Worm (Caenorhabditis elegans) whole organism, L4 larva: ENCODE measurements around the gene cest-24.
A peak's percentile ranks its signal among the peaks of the same experiment; 100 is the strongest.

Experiments
- T26A8.4 ChIP-seq: fragments of 200-800 bp; sonication (Bioruptor generic); IDR thresholded peaks from 2 replicates; pipeline ENCODE4 v1.3.6; 2022; ENCODE audit warnings: missing genetic modification characterization, missing compliant biosample characterization
- aha-1 ChIP-seq: fragments of 150-350 bp; peaks from one replicate; lab custom pipeline; 2014; ENCODE audit warnings: missing biosample characterization, missing genetic modification characterization
- arid-1 ChIP-seq: fragments of 200-800 bp; sonication (Bioruptor generic); conservative IDR thresholded peaks from 2 replicates; pipeline ENCODE4 v1.3.6; 2022; ENCODE audit warnings: missing genetic modification reagents, missing genetic modification characterization, missing compliant biosample characterization
- ceh-20 ChIP-seq: fragments of 200-800 bp; sonication (Bioruptor generic); IDR thresholded peaks from 2 replicates; pipeline ENCODE4 v1.3.6; 2022; ENCODE audit warnings: missing genetic modification reagents, missing genetic modification characterization, missing compliant biosample characterization
- ceh-44 ChIP-seq: fragments of 200-800 bp; sonication (Bioruptor generic); IDR thresholded peaks from 2 replicates; pipeline ENCODE4 v1.3.6; 2022; ENCODE audit warnings: missing genetic modification reagents, missing genetic modification characterization, missing compliant biosample characterization
- cey-2 ChIP-seq: sonication (generic microtip); optimal IDR thresholded peaks from 3 replicates; lab custom pipeline; 2017; ENCODE audit warnings: missing genetic modification characterization, mild to moderate bottlenecking, missing compliant biosample characterization, antibody characterized with exemption, borderline replicate concordance; ENCODE audit not compliant: insufficient read depth
- dmd-6 ChIP-seq: fragments of 200-800 bp; sonication (Bioruptor generic); IDR thresholded peaks from 2 replicates; pipeline ENCODE4 v1.3.6; 2022; ENCODE audit warnings: missing genetic modification reagents, missing genetic modification characterization, missing compliant biosample characterization
- fkh-10 ChIP-seq: fragments of 150-350 bp; optimal IDR thresholded peaks from 2 replicates; lab custom pipeline; 2014; ENCODE audit warnings: missing biosample characterization, missing genetic modification reagents, missing genetic modification characterization
- hlh-11 ChIP-seq: fragments of 200-800 bp; sonication (Bioruptor generic); optimal IDR thresholded peaks from 2 replicates; lab custom pipeline; 2018; ENCODE audit warnings: mild to moderate bottlenecking, missing genetic modification characterization, missing compliant biosample characterization
- hlh-30 ChIP-seq: sonication (generic microtip); optimal IDR thresholded peaks from 2 replicates; lab custom pipeline; 2017; ENCODE audit warnings: antibody characterized with exemption, mild to moderate bottlenecking, missing genetic modification characterization, missing compliant biosample characterization; ENCODE audit not compliant: insufficient read depth
- hmg-1.1 ChIP-seq: fragments of 200-800 bp; sonication (Bioruptor generic); IDR thresholded peaks from 2 replicates; pipeline ENCODE4 v1.3.6; 2022; ENCODE audit warnings: missing genetic modification reagents, missing genetic modification characterization, missing compliant biosample characterization
- lin-13 ChIP-seq: fragments of 150-350 bp; optimal IDR thresholded peaks from 2 replicates; lab custom pipeline; 2014; ENCODE audit warnings: missing biosample characterization, missing genetic modification reagents, missing genetic modification characterization
- lsy-2 ChIP-seq, 2 experiments: fragments of 150-350 bp in 1 of 2; sonication (generic microtip) in 1 of 2; optimal IDR thresholded peaks; 2 replicates each; lab custom pipeline; 2014 to 2017; ENCODE audit warnings: missing biosample characterization in 2 of 2, missing genetic modification characterization in 2 of 2
- madf-9 ChIP-seq: fragments of 200-800 bp; sonication (Bioruptor generic); conservative IDR thresholded peaks from 2 replicates; pipeline ENCODE4 v1.3.6; 2022; ENCODE audit warnings: missing genetic modification reagents, missing genetic modification characterization, missing compliant biosample characterization
- mdl-1 ChIP-seq, 2 experiments: fragments of 150-350 bp in 1 of 2; sonication (generic microtip) in 1 of 2; optimal IDR thresholded peaks; 2 replicates each; lab custom pipeline; 2014 to 2017; ENCODE audit warnings: missing biosample characterization in 2 of 2, missing genetic modification characterization in 2 of 2
- mdt-29 ChIP-seq: fragments of 200-800 bp; sonication (Bioruptor generic); IDR thresholded peaks from 2 replicates; pipeline ENCODE4 v1.3.6; 2022; ENCODE audit warnings: missing genetic modification reagents, missing genetic modification characterization, missing compliant biosample characterization
- nhr-25 ChIP-seq: sonication (generic microtip); optimal IDR thresholded peaks from 2 replicates; lab custom pipeline; 2017; ENCODE audit warnings: missing genetic modification characterization, mild to moderate bottlenecking, missing compliant biosample characterization, antibody characterized with exemption, moderate library complexity, borderline replicate concordance; ENCODE audit not compliant: insufficient read depth
- nhr-28 ChIP-seq: fragments of 150-350 bp; optimal IDR thresholded peaks from 2 replicates; lab custom pipeline; 2014; ENCODE audit warnings: missing biosample characterization, missing genetic modification characterization
- nhr-41 ChIP-seq: fragments of 200-800 bp; sonication (Bioruptor generic); IDR thresholded peaks from 2 replicates; pipeline ENCODE4 v1.3.6; 2022; ENCODE audit warnings: missing genetic modification reagents, missing genetic modification characterization, missing compliant biosample characterization
- nhr-6 ChIP-seq: fragments of 150-350 bp; optimal IDR thresholded peaks from 2 replicates; lab custom pipeline; 2014; ENCODE audit warnings: missing biosample characterization, missing genetic modification characterization
- pha-4 ChIP-seq, 2 experiments: fragments of 150-350 bp in 1 of 2; fragments of 200-800 bp in 1 of 2; sonication (Bioruptor generic) in 1 of 2; IDR thresholded peaks in 1 of 2; optimal IDR thresholded peaks in 1 of 2; 2 replicates each; pipeline versions ENCODE4 v1.3.6 to Lab custom; 2014 to 2022; ENCODE audit warnings: missing genetic modification characterization in 2 of 2, missing genetic modification reagents in 2 of 2, missing biosample characterization in 1 of 2, missing compliant biosample characterization in 1 of 2
- php-3 ChIP-seq: fragments of 200-800 bp; sonication (Bioruptor generic); IDR thresholded peaks from 2 replicates; pipeline ENCODE4 v1.3.6; 2022; ENCODE audit warnings: missing genetic modification reagents, missing genetic modification characterization, missing compliant biosample characterization
- tra-1 ChIP-seq: fragments of 200-800 bp; sonication (Bioruptor generic); IDR thresholded peaks from 2 replicates; pipeline ENCODE4 v1.3.6; 2022; ENCODE audit warnings: missing genetic modification reagents, missing genetic modification characterization, missing compliant biosample characterization
- unc-130 ChIP-seq: sonication (generic microtip); optimal IDR thresholded peaks from 2 replicates; lab custom pipeline; 2016; ENCODE audit warnings: missing genetic modification reagents, missing genetic modification characterization, missing compliant biosample characterization
- unc-62 ChIP-seq, 3 experiments: fragments of 150-350 bp in 1 of 3; sonication (generic microtip); optimal IDR thresholded peaks in 2 of 3; peaks in 1 of 3; 1 replicate in 1 of 3; 2 replicates in 2 of 3; lab custom pipeline; 2014 to 2017; ENCODE audit warnings: missing biosample characterization in 3 of 3, missing genetic modification characterization in 3 of 3, missing genetic modification reagents in 3 of 3, missing genotype in 1 of 3
- zfp-3 ChIP-seq: fragments of 200-800 bp; sonication (Bioruptor generic); conservative IDR thresholded peaks from 2 replicates; pipeline ENCODE4 v1.3.6; 2022; ENCODE audit warnings: missing genetic modification reagents, missing genetic modification characterization, missing compliant biosample characterization

Gene cest-24

DNA sequence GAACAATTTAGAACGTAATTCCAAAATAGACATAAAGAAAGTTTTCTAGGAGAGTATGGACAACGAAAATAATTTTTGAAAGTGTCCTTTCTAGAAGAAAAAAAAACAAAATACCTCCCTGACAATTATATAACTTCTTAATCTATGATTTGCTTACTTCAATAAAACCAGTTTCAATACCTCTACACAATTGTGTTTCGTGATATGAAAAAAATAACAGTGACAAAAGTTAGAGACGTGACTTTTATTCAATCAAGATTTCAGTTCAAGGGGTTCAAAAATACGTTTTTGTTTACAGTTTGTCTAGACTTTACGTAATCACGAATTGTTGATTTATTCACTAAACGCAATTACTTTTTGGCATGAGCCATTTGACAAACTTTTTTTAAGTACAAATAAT lies 4.5 kb downstream of the cest-24 start:
- TF ChIP-seq unc-62 (GFP tag; optimal IDR thresholded peaks at IDR 0.05 in 1 of 2; lab: Kevin White, UChicago) (peak in 1 of 2 experiments; percentile 94), unc-62 (tag; optimal IDR thresholded peaks at IDR 0.05; lab: Kevin White, UChicago) (no peak), T26A8.4 (no peak)
- TF ChIP-seq, all 104 proteins: peak for 1

- TF ChIP-seq lin-13 (GFP tag; lab: Kevin White, UChicago) (no peak), php-3 (GFP tag; lab: Robert Waterston, UW) (no peak), nhr-28 (tag; lab: Kevin White, UChicago) (peak; percentile 98), ceh-44 (GFP tag; lab: Robert Waterston, UW) (no peak), pha-4 (GFP tag; IDR thresholded peaks at IDR 0.05; lab: Robert Waterston, UW) (no peak), pha-4 (tag; optimal IDR thresholded peaks at IDR 0.05; lab: Kevin White, UChicago) (no peak), aha-1 (tag; lab: Kevin White, UChicago) (peak; percentile 16), fkh-10 (no peak), lsy-2 (tag; optimal IDR thresholded peaks at IDR 0.05; lab: Kevin White, UChicago) (no peak)
Measured at ce11 chrV:6321733-6322198, 5.0 kb downstream of the cest-24 start, which contains the start of gene T28C12.15. Gene T28C12.15, minus strand, starts transcription at chrV:6321783.

DNA sequence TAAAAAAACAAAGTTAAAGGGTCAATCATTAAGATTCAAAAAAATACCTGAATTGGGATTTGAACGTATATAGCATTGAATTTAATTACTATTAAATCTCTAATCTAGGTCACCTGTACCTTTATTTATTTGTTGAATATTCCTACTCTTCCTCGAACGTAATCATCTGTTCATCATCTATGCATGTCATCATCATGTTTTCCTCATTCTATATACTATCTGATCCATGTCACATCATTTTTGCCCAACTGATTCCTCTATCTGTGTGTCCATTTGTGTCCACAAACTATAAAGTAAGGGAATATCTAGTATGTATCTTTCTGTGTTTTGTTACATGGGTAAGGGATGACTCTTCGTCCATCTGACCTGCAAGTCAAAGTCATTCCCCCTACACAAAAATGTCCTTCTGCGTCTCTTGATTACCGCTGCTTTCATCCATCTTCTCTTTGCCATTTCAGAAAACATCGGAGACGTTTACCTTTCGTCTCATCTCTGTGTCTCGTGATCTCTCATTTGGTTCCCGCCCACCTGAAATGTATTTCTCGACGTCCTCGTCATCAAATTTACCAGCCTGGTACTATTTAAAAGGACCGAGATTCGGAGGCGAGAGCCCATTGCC lies 6.1 kb downstream of the cest-24 start:
- TF ChIP-seq mdt-29 (GFP tag; lab: Robert Waterston, UW) (no peak), nhr-28 (tag; lab: Kevin White, UChicago) (peak; percentile 91), arid-1 (GFP tag; lab: Robert Waterston, UW) (no peak), nhr-25 (tag; lab: Kevin White, UChicago) (peak; percentile 49), unc-130 (GFP tag; lab: Kevin White, UChicago) (no peak), hlh-11 (tag; lab: Kevin White, UChicago) (peak; percentile 48), hlh-30 (peak; percentile 78), lin-13 (GFP tag; lab: Kevin White, UChicago) (no peak), nhr-6 (tag; lab: Kevin White, UChicago) (peak; percentile 9), cey-2 (peak; percentile 12), dmd-6 (GFP tag; lab: Robert Waterston, UW) (peak; percentile 18; the same call in 1 of the 2 replicates), unc-62 (GFP tag; optimal IDR thresholded peaks at IDR 0.05 in 1 of 2; lab: Kevin White, UChicago) (peak in 1 of 2 experiments; percentile 99), unc-62 (tag; optimal IDR thresholded peaks at IDR 0.05; lab: Kevin White, UChicago) (no peak), hmg-1.1 (GFP tag; lab: Robert Waterston, UW) (0 out of 2 replicates have a peak, but pooled peaks have one; percentile 11)

ce11 chrV:6323602-6324001 lies 6.9 kb downstream of the cest-24 start:
- TF ChIP-seq zfp-3 (GFP tag; lab: Robert Waterston, UW) = 0 out of 2 replicates have a peak, but pooled peaks have one; percentile 55
- no peak for TF ChIP-seq nhr-25 (tag; lab: Kevin White, UChicago)

- TF ChIP-seq ceh-20 (GFP tag; lab: Robert Waterston, UW) (no peak), zfp-3 (GFP tag; lab: Robert Waterston, UW) (peak; percentile 88), nhr-28 (tag; lab: Kevin White, UChicago) (peak; percentile 23), tra-1 (GFP tag; lab: Robert Waterston, UW) (0 out of 2 replicates have a peak, but pooled peaks have one; percentile 57), mdl-1 (tag; optimal IDR thresholded peaks at IDR 0.05; lab: Kevin White, UChicago) (no peak), nhr-25 (tag; lab: Kevin White, UChicago) (peak; percentile 77), nhr-41 (GFP tag; lab: Robert Waterston, UW) (no peak), madf-9 (GFP tag; lab: Robert Waterston, UW) (no peak)
Measured at ce11 chrV:6326394-6326793, 9.7 kb downstream of the cest-24 start.
